Worm (Caenorhabditis elegans) whole organism, young adult: ENCODE measurements around the gene hcp-3.

ENCODE experiments used
- Y53F4B.3 ChIP-seq: fragments of 200-800 bp; sonication (Bioruptor generic); IDR thresholded peaks from 2 replicates; pipeline ENCODE4 v1.3.6; 2022; ENCODE audit warnings: missing genetic modification reagents, missing genetic modification characterization, missing compliant biosample characterization
- aptf-2 ChIP-seq: fragments of 200-800 bp; sonication (Bioruptor generic); conservative IDR thresholded peaks from 2 replicates; pipeline ENCODE4 v1.3.6; 2022; ENCODE audit warnings: missing genetic modification reagents, missing genetic modification characterization, missing compliant biosample characterization
- ceh-79 ChIP-seq: sonication (generic microtip); optimal IDR thresholded peaks from 2 replicates; lab custom pipeline; 2017; ENCODE audit warnings: mild to moderate bottlenecking, missing genetic modification characterization, missing compliant biosample characterization
- dpl-1 ChIP-seq: fragments of 150-350 bp; optimal IDR thresholded peaks from 2 replicates; lab custom pipeline; 2014; ENCODE audit warnings: missing biosample characterization, missing genetic modification reagents, missing genetic modification characterization
- ets-4 ChIP-seq: fragments of 200-800 bp; sonication (Bioruptor generic); optimal IDR thresholded peaks from 2 replicates; lab custom pipeline; 2018; ENCODE audit warnings: mild to moderate bottlenecking, missing genetic modification characterization, missing compliant biosample characterization
- sdz-38 ChIP-seq: sonication (generic microtip); optimal IDR thresholded peaks from 2 replicates; lab custom pipeline; 2016; ENCODE audit warnings: missing genotype, missing genetic modification characterization, missing compliant biosample characterization

DNA sequence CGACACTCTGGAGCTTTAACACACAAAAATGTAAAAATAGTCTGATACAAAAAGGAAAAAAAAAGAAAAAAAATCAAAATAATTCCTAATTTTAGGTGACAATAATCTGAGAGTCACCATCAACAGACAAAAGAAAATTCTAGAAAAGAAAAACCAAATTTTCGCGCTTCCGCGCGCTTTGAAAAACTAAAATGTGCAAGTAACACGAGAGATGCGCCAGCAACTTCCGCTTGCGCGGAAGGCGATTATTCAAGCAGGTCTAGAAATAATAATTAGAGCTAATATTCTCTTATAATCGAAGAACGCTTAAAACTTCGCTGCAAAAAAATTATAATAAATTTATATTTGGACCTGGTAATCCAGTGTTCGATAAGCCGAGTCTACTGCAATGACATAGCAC is 663 bp upstream of the hcp-3 start:
- no peak for TF ChIP-seq ets-4 (GFP tag; lab: Kevin White, UChicago)
- no peak for TF ChIP-seq sdz-38
- TF ChIP-seq aptf-2, result peak; percentile 68; the same call in 1 of the 2 replicates
- peak; percentile 73 for TF ChIP-seq Y53F4B.3 (GFP tag; lab: Robert Waterston, UW)
- no peak for TF ChIP-seq ceh-79 (tag; lab: Kevin White, UChicago)
- peak; percentile 99 for TF ChIP-seq dpl-1 (GFP tag; lab: Kevin White, UChicago)
